Fruit fly (Drosophila melanogaster) whole organism, prepupa: ENCODE results near the gene CG10274.

ENCODE experiments used
- Sox102F ChIP-seq: fragments of 200-800 bp; sonication (Bioruptor generic); optimal IDR thresholded peaks from 2 replicates; lab custom pipeline; 2016; ENCODE audit warnings: missing biosample characterization, mild to moderate bottlenecking, missing genetic modification characterization
- net ChIP-seq: fragments of 200-800 bp; sonication (Bioruptor generic); optimal IDR thresholded peaks from 3 replicates; lab custom pipeline; 2016; ENCODE audit warnings: missing biosample characterization, missing genetic modification characterization
- topi ChIP-seq: fragments of 200-800 bp; sonication (Bioruptor generic); optimal IDR thresholded peaks from 3 replicates; lab custom pipeline; 2016; ENCODE audit warnings: missing biosample characterization, missing genetic modification characterization

DNA sequence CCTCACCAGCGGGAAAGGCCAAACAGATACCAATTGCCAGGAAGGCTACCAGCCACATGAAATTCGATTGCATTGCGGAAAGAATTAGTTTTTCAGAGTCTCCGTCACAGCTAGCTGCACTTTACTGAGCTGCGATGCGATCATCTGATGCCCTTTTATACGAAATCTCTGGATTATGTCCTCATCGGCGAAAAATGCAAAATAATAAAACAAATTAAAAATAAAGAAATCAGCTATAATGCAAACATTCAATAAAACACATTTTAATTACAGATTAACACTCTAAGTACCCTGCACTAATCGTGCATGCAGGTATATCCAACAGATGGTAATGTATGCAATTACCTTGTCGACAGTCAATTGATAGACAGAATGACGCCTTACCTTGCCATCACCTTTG is 49.6 kb downstream of the CG10274 start, which contains the start of gene Cpr65Au:
- TF ChIP-seq topi (no peak), Sox102F (no peak), net (GFP tag; lab: Kevin White, UChicago) (no peak)
